Worm (Caenorhabditis elegans) whole organism, L1 larva: Measurements from ENCODE around the gene C18E9.9.

Source experiments
- F16B12.6 ChIP-seq: fragments of 150-350 bp; optimal IDR thresholded peaks from 2 replicates; lab custom pipeline; 2014; ENCODE audit warnings: missing biosample characterization, missing genetic modification characterization
- aly-2 ChIP-seq: fragments of 150-350 bp; optimal IDR thresholded peaks from 2 replicates; lab custom pipeline; 2014; ENCODE audit warnings: missing biosample characterization, missing genetic modification characterization
- blmp-1 ChIP-seq: fragments of 150-350 bp; optimal IDR thresholded peaks from 2 replicates; lab custom pipeline; 2014; ENCODE audit warnings: missing biosample characterization, missing genetic modification characterization
- fkh-10 ChIP-seq: sonication (generic microtip); optimal IDR thresholded peaks from 2 replicates; lab custom pipeline; 2017; ENCODE audit warnings: missing biosample characterization, missing genetic modification reagents, missing genetic modification characterization
- lin-39 ChIP-seq: fragments of 150-350 bp; optimal IDR thresholded peaks from 2 replicates; lab custom pipeline; 2014; ENCODE audit warnings: missing biosample characterization, missing genetic modification reagents, missing genetic modification characterization
- nhr-11 ChIP-seq: fragments of 150-350 bp; optimal IDR thresholded peaks from 2 replicates; lab custom pipeline; 2014; ENCODE audit warnings: missing biosample characterization, missing genetic modification characterization
- pag-3 ChIP-seq: sonication (generic microtip); optimal IDR thresholded peaks from 2 replicates; lab custom pipeline; 2017; ENCODE audit warnings: missing genetic modification characterization, mild to moderate bottlenecking, missing compliant biosample characterization, antibody characterized with exemption, borderline replicate concordance; ENCODE audit not compliant: insufficient read depth
- pax-3 ChIP-seq: fragments of 200-800 bp; sonication (Bioruptor generic); optimal IDR thresholded peaks from 2 replicates; lab custom pipeline; 2018; ENCODE audit warnings: mild to moderate bottlenecking, missing genetic modification characterization, moderate library complexity, missing compliant biosample characterization
- unc-130 ChIP-seq: fragments of 150-350 bp; optimal IDR thresholded peaks from 2 replicates; lab custom pipeline; 2017; ENCODE audit warnings: missing biosample characterization, missing genetic modification characterization, inconsistent platforms
- zag-1 ChIP-seq: fragments of 150-350 bp; optimal IDR thresholded peaks from 2 replicates; lab custom pipeline; 2014; ENCODE audit warnings: missing biosample characterization, missing genetic modification characterization
- zip-4 ChIP-seq: fragments of 200-800 bp; sonication (Bioruptor generic); optimal IDR thresholded peaks from 2 replicates; lab custom pipeline; 2018; ENCODE audit warnings: mild to moderate bottlenecking, missing genetic modification characterization, moderate library complexity, missing compliant biosample characterization

DNA sequence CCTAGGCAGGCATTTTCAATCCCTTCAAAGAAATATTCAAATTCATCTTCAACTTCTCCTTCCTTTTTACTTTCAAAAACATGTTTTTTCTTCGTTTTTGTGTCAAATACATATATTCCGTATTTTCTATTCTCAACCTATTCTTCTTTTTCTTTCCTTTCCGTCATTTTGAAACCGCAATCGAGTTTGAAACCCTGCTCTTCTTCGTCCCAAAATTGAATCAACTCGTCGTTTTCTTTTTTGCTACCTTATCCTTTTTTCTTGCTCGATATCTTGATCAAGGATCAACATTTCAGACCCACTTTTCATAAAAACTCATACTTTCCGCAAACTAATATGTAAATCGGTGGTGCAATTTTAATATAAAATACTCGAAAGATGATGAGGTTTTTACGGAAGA is 44.2 kb downstream of the C18E9.9 start:
- TF ChIP-seq fkh-10 (GFP tag; lab: Kevin White, UChicago) = peak; percentile 61
- no peak for TF ChIP-seq pag-3
- TF ChIP-seq nhr-11 (tag; lab: Kevin White, UChicago) = no peak
- TF ChIP-seq zip-4 (GFP tag; lab: Kevin White, UChicago) = no peak
- no peak for TF ChIP-seq lin-39
- no peak for TF ChIP-seq blmp-1 (tag; lab: Kevin White, UChicago)
- no peak for TF ChIP-seq F16B12.6
- no peak for TF ChIP-seq aly-2 (tag; lab: Kevin White, UChicago)
- TF ChIP-seq pax-3 (tag; lab: Kevin White, UChicago) = no peak
- TF ChIP-seq zag-1 (tag; lab: Kevin White, UChicago) = no peak
- no peak for TF ChIP-seq unc-130 (tag; lab: Kevin White, UChicago)
